Worm (Caenorhabditis elegans): ENCODE measurements around the gene frm-2.

The frm-2 gene

ce11 chrIII:5953041-5953912, 28.6 kb downstream of the frm-2 start:
- TF ChIP-seq zip-8 (tag; optimal IDR thresholded peaks at IDR 0.05): no peak

- no peak for TF ChIP-seq zip-8 (tag; optimal IDR thresholded peaks at IDR 0.05)
- no peak for TF ChIP-seq snpc-4 (tag; optimal IDR thresholded peaks at IDR 0.05)
- no peak for TF ChIP-seq nhr-76 (tag; optimal IDR thresholded peaks at IDR 0.05)
- no peak for TF ChIP-seq drap-1 (GFP tag; optimal IDR thresholded peaks at IDR 0.05)
- TF ChIP-seq nhr-12 (tag; optimal IDR thresholded peaks at IDR 0.05): no peak
- TF ChIP-seq unc-120 (tag; optimal IDR thresholded peaks at IDR 0.05; ENCODE audit: poor library complexity, severe bottlenecking): no peak
- TF ChIP-seq nhr-2 (tag; optimal IDR thresholded peaks at IDR 0.05): no peak
- TF ChIP-seq ham-2 (GFP tag; optimal IDR thresholded peaks at IDR 0.05): no peak
- no peak for TF ChIP-seq ces-1 (GFP tag; optimal IDR thresholded peaks at IDR 0.05)
Measured at ce11 chrIII:5951589-5952378, 30.1 kb downstream of the frm-2 start.

- TF ChIP-seq tbx-8 (GFP tag; optimal IDR thresholded peaks at IDR 0.05) (no peak), elt-3 (tag; optimal IDR thresholded peaks at IDR 0.05) (no peak), elt-1 (tag; optimal IDR thresholded peaks at IDR 0.05; ENCODE audit: borderline replicate concordance, insufficient read depth) (no peak)
Measured at ce11 chrIII:5950756-5951345, 31.1 kb downstream of the frm-2 start.

ce11 chrIII:5949817-5950216, 32.1 kb downstream of the frm-2 start:
- peak; percentile 16 for TF ChIP-seq unc-62 (GFP tag; optimal IDR thresholded peaks at IDR 0.05)
- TF ChIP-seq unc-120 (tag; optimal IDR thresholded peaks at IDR 0.05; ENCODE audit: poor library complexity, severe bottlenecking): peak; percentile 29
- TF ChIP-seq ceh-43 (GFP tag; optimal IDR thresholded peaks at IDR 0.05): no peak
- peak; percentile 4 for TF ChIP-seq ces-1 (GFP tag; optimal IDR thresholded peaks at IDR 0.05)

ce11 chrIII:5948986-5949385, 32.9 kb downstream of the frm-2 start:
- TF ChIP-seq ztf-11 (tag; optimal IDR thresholded peaks at IDR 0.05) (no peak), ces-1 (GFP tag; optimal IDR thresholded peaks at IDR 0.05) (no peak), unc-120 (tag; optimal IDR thresholded peaks at IDR 0.05; ENCODE audit: poor library complexity, severe bottlenecking) (no peak), blmp-1 (tag; optimal IDR thresholded peaks at IDR 0.05) (no peak), mab-5 (tag; optimal IDR thresholded peaks at IDR 0.05) (no peak), hlh-1 (tag; optimal IDR thresholded peaks at IDR 0.05) (no peak), lin-13 (tag; optimal IDR thresholded peaks at IDR 0.05) (no peak)

- TF ChIP-seq flh-1 (GFP tag; optimal IDR thresholded peaks at IDR 0.05) (no peak), nhr-237 (tag; optimal IDR thresholded peaks at IDR 0.05) (no peak), zip-8 (tag; optimal IDR thresholded peaks at IDR 0.05) (no peak), lin-32 (GFP tag; optimal IDR thresholded peaks at IDR 0.05) (no peak), M03D4.4 (tag; optimal IDR thresholded peaks at IDR 0.05) (no peak), ces-1 (GFP tag; optimal IDR thresholded peaks at IDR 0.05) (peak; percentile 51)
Measured at ce11 chrIII:5948162-5948933, 33.6 kb downstream of the frm-2 start, which contains the start of the genes F25B5.6 and F25B5.3. F25B5.6 (minus strand) TSS chrIII:5948733. F25B5.3 (plus strand) TSS chrIII:5948883.

ce11 chrIII:5945865-5946264, 36.1 kb downstream of the frm-2 start, which contains the start of gene F25B5.5:
F25B5.5 (minus strand) TSS chrIII:5946124.
- TF ChIP-seq nhr-28 (tag; optimal IDR thresholded peaks at IDR 0.05) (no peak), lin-13 (tag; optimal IDR thresholded peaks at IDR 0.05) (no peak), unc-62 (GFP tag; optimal IDR thresholded peaks at IDR 0.05) (no peak), unc-39 (tag; optimal IDR thresholded peaks at IDR 0.05) (no peak), elt-1 (tag; optimal IDR thresholded peaks at IDR 0.05; ENCODE audit: borderline replicate concordance, insufficient read depth) (no peak), nhr-76 (tag; optimal IDR thresholded peaks at IDR 0.05) (no peak), sptf-1 (tag; optimal IDR thresholded peaks at IDR 0.05) (no peak), bed-3 (GFP tag; optimal IDR thresholded peaks at IDR 0.05) (no peak), ham-2 (GFP tag; optimal IDR thresholded peaks at IDR 0.05) (no peak)

All from whole organism, mixed stage, embryonic.